Worm (Caenorhabditis elegans) whole organism, young adult: Measurements from ENCODE around the gene sds-22.
A peak's percentile ranks its signal among the peaks of the same experiment; 100 is the strongest.

Source experiments
- B0035.1 ChIP-seq: sonication (generic microtip); optimal IDR thresholded peaks from 2 replicates; lab custom pipeline; 2016; ENCODE audit warnings: missing genetic modification characterization, mild to moderate bottlenecking, missing compliant biosample characterization, missing genotype, missing genetic modification reagents
- B0261.1 ChIP-seq: sonication (generic microtip); optimal IDR thresholded peaks from 2 replicates; lab custom pipeline; 2016; ENCODE audit warnings: mild to moderate bottlenecking, missing genetic modification characterization, moderate library complexity, missing compliant biosample characterization
- B0336.3 ChIP-seq: fragments of 200-800 bp; sonication (Bioruptor generic); IDR thresholded peaks from 2 replicates; pipeline ENCODE4 v1.3.6; 2022; ENCODE audit warnings: missing genetic modification characterization, missing compliant biosample characterization
- F37B4.10 ChIP-seq: fragments of 200-800 bp; sonication (Bioruptor generic); IDR thresholded peaks from 2 replicates; pipeline ENCODE4 v1.3.6; 2022; ENCODE audit warnings: missing genetic modification characterization, missing compliant biosample characterization
- F57A8.1 ChIP-seq: fragments of 200-800 bp; sonication (Bioruptor generic); optimal IDR thresholded peaks from 2 replicates; lab custom pipeline; 2018; ENCODE audit warnings: mild to moderate bottlenecking, missing genetic modification characterization, moderate library complexity, missing compliant biosample characterization
- K11D2.4 ChIP-seq: fragments of 200-800 bp; sonication (Bioruptor generic); IDR thresholded peaks from 2 replicates; pipeline ENCODE4 v1.3.6; 2022; ENCODE audit warnings: missing genetic modification reagents, missing genetic modification characterization, missing compliant biosample characterization
- Y79H2A.3 ChIP-seq: fragments of 200-800 bp; sonication (Bioruptor generic); conservative IDR thresholded peaks from 2 replicates; pipeline ENCODE4 v1.3.6; 2022; ENCODE audit warnings: missing genetic modification reagents, missing genetic modification characterization, missing compliant biosample characterization
- Y95B8A.8 ChIP-seq: fragments of 200-800 bp; sonication (Bioruptor generic); IDR thresholded peaks from 2 replicates; pipeline ENCODE4 v1.3.6; 2022; ENCODE audit warnings: missing genetic modification reagents, missing genetic modification characterization, missing compliant biosample characterization
- ZK185.1 ChIP-seq: sonication (generic microtip); optimal IDR thresholded peaks from 2 replicates; lab custom pipeline; 2016; ENCODE audit warnings: mild to moderate bottlenecking, missing genetic modification characterization, missing compliant biosample characterization; ENCODE audit not compliant: poor library complexity, severe bottlenecking
- aptf-3 ChIP-seq: fragments of 200-800 bp; sonication (Bioruptor generic); IDR thresholded peaks from 2 replicates; pipeline ENCODE4 v1.3.6; 2022; ENCODE audit warnings: missing genetic modification characterization, missing compliant biosample characterization
- atf-7 ChIP-seq: sonication (generic microtip); optimal IDR thresholded peaks from 2 replicates; lab custom pipeline; 2017; ENCODE audit warnings: mild to moderate bottlenecking, missing genetic modification characterization, missing compliant biosample characterization
- athp-1 ChIP-seq: sonication (generic microtip); optimal IDR thresholded peaks from 2 replicates; lab custom pipeline; 2017; ENCODE audit warnings: mild to moderate bottlenecking, missing genetic modification characterization, missing compliant biosample characterization
- attf-6 ChIP-seq: fragments of 200-800 bp; sonication (Bioruptor generic); IDR thresholded peaks from 2 replicates; pipeline ENCODE4 v1.3.6; 2022; ENCODE audit warnings: missing genetic modification reagents, missing genetic modification characterization, missing compliant biosample characterization
- ceh-79 ChIP-seq: sonication (generic microtip); optimal IDR thresholded peaks from 2 replicates; lab custom pipeline; 2017; ENCODE audit warnings: mild to moderate bottlenecking, missing genetic modification characterization, missing compliant biosample characterization
- ceh-91 ChIP-seq: fragments of 200-800 bp; sonication (Bioruptor generic); IDR thresholded peaks from 2 replicates; pipeline ENCODE4 v1.3.6; 2022; ENCODE audit warnings: missing genetic modification reagents, missing genetic modification characterization, missing compliant biosample characterization
- chd-7 ChIP-seq: sonication (generic microtip); optimal IDR thresholded peaks from 2 replicates; lab custom pipeline; 2016; ENCODE audit warnings: mild to moderate bottlenecking, missing genetic modification characterization, moderate library complexity, missing compliant biosample characterization
- die-1 ChIP-seq: sonication (generic microtip); optimal IDR thresholded peaks from 2 replicates; lab custom pipeline; 2016; ENCODE audit warnings: missing genotype, mild to moderate bottlenecking, missing genetic modification characterization, missing compliant biosample characterization
- efl-1 ChIP-seq: fragments of 150-350 bp; optimal IDR thresholded peaks from 2 replicates; lab custom pipeline; 2014; ENCODE audit warnings: missing biosample characterization, missing genetic modification reagents, missing genetic modification characterization
- ekl-4 ChIP-seq: fragments of 200-800 bp; sonication (Bioruptor generic); IDR thresholded peaks from 2 replicates; pipeline ENCODE4 v1.3.6; 2022; ENCODE audit warnings: missing genetic modification reagents, missing genetic modification characterization, missing compliant biosample characterization
- ets-4 ChIP-seq: fragments of 200-800 bp; sonication (Bioruptor generic); optimal IDR thresholded peaks from 2 replicates; lab custom pipeline; 2018; ENCODE audit warnings: mild to moderate bottlenecking, missing genetic modification characterization, missing compliant biosample characterization
- gei-17 ChIP-seq: fragments of 200-800 bp; sonication (Bioruptor generic); optimal IDR thresholded peaks from 2 replicates; lab custom pipeline; 2018; ENCODE audit warnings: mild to moderate bottlenecking, missing genetic modification characterization, missing compliant biosample characterization
- hrde-1 ChIP-seq: sonication (generic microtip); optimal IDR thresholded peaks from 2 replicates; lab custom pipeline; 2016; ENCODE audit warnings: missing genetic modification characterization, mild to moderate bottlenecking, missing compliant biosample characterization, moderate library complexity, missing genotype, missing genetic modification reagents, borderline replicate concordance
- lag-1 ChIP-seq: fragments of 200-800 bp; sonication (Bioruptor generic); IDR thresholded peaks from 2 replicates; pipeline ENCODE4 v1.3.6; 2022; ENCODE audit warnings: missing genetic modification reagents, missing genetic modification characterization, missing compliant biosample characterization
- let-607 ChIP-seq, 2 experiments: fragments of 200-800 bp in 1 of 2; sonication (Bioruptor generic) in 1 of 2; sonication (generic microtip) in 1 of 2; optimal IDR thresholded peaks; 2 replicates each; lab custom pipeline; 2016 to 2018; ENCODE audit warnings: mild to moderate bottlenecking in 2 of 2, missing compliant biosample characterization in 2 of 2, missing genetic modification characterization in 2 of 2, moderate library complexity in 2 of 2, missing genotype in 1 of 2
- lin-35 ChIP-seq, 3 experiments: fragments of 150-350 bp in 2 of 3; sonication (generic microtip) in 1 of 3; optimal IDR thresholded peaks; 2 replicates each; lab custom pipeline; 2014 to 2018; ENCODE audit warnings: missing biosample characterization in 3 of 3, missing genetic modification characterization in 3 of 3, missing genetic modification reagents in 3 of 3
- lin-40 ChIP-seq: sonication (generic microtip); optimal IDR thresholded peaks from 2 replicates; lab custom pipeline; 2016; ENCODE audit warnings: missing genetic modification characterization, mild to moderate bottlenecking, missing compliant biosample characterization, missing genotype, missing genetic modification reagents
- lin-54 ChIP-seq: fragments of 200-800 bp; sonication (Bioruptor generic); optimal IDR thresholded peaks from 2 replicates; lab custom pipeline; 2018; ENCODE audit warnings: mild to moderate bottlenecking, missing genetic modification characterization, missing compliant biosample characterization
- madf-10 ChIP-seq: sonication (generic microtip); optimal IDR thresholded peaks from 2 replicates; lab custom pipeline; 2016; ENCODE audit warnings: mild to moderate bottlenecking, missing genetic modification characterization, missing compliant biosample characterization
- madf-6 ChIP-seq: fragments of 200-800 bp; sonication (Bioruptor generic); IDR thresholded peaks from 2 replicates; pipeline ENCODE4 v1.3.6; 2022; ENCODE audit warnings: missing genetic modification reagents, missing genetic modification characterization, missing compliant biosample characterization
- nfya-1 ChIP-seq: sonication (generic microtip); optimal IDR thresholded peaks from 2 replicates; lab custom pipeline; 2017; ENCODE audit warnings: antibody characterized with exemption, missing compliant biosample characterization, missing genetic modification characterization, borderline replicate concordance; ENCODE audit not compliant: insufficient read depth
- nfya-2 ChIP-seq: fragments of 200-800 bp; sonication (Bioruptor generic); IDR thresholded peaks from 2 replicates; pipeline ENCODE4 v1.3.6; 2022; ENCODE audit warnings: missing genetic modification reagents, missing genetic modification characterization, missing compliant biosample characterization
- nhr-120 ChIP-seq: fragments of 200-800 bp; sonication (Bioruptor generic); IDR thresholded peaks from 2 replicates; pipeline ENCODE4 v1.3.6; 2022; ENCODE audit warnings: missing genetic modification characterization, missing compliant biosample characterization
- nhr-80 ChIP-seq: sonication (generic microtip); optimal IDR thresholded peaks from 2 replicates; lab custom pipeline; 2016; ENCODE audit warnings: missing genetic modification characterization, missing compliant biosample characterization
- pha-4 ChIP-seq: fragments of 150-350 bp; sonication (generic microtip); optimal IDR thresholded peaks from 2 replicates; lab custom pipeline; 2014; ENCODE audit warnings: missing biosample characterization, missing genetic modification reagents, missing genetic modification characterization
- rcor-1 ChIP-seq: fragments of 200-800 bp; sonication (Bioruptor generic); IDR thresholded peaks from 2 replicates; pipeline ENCODE4 v1.3.6; 2022; ENCODE audit warnings: missing genetic modification reagents, missing genetic modification characterization, missing compliant biosample characterization
- rpc-1 ChIP-seq, 2 experiments: fragments of 150-350 bp in 1 of 2; sonication (generic microtip) in 1 of 2; optimal IDR thresholded peaks; 2 replicates each; lab custom pipeline; 2014 to 2018; ENCODE audit warnings: missing biosample characterization in 1 of 2, missing genetic modification characterization in 1 of 2, missing genetic modification reagents in 1 of 2, missing genotype in 1 of 2
- snpc-1.3 ChIP-seq: sonication (generic microtip); optimal IDR thresholded peaks from 2 replicates; lab custom pipeline; 2017; ENCODE audit warnings: missing genetic modification characterization, mild to moderate bottlenecking, missing compliant biosample characterization, antibody characterized with exemption, moderate library complexity, missing genotype, missing genetic modification reagents; ENCODE audit not compliant: insufficient read depth
- snpc-3.4 ChIP-seq: sonication (generic microtip); optimal IDR thresholded peaks from 2 replicates; lab custom pipeline; 2017; ENCODE audit warnings: missing genetic modification characterization, mild to moderate bottlenecking, missing compliant biosample characterization, antibody characterized with exemption, moderate library complexity, missing genotype, missing genetic modification reagents
- sptf-2 ChIP-seq: fragments of 200-800 bp; sonication (Bioruptor generic); optimal IDR thresholded peaks from 2 replicates; lab custom pipeline; 2018; ENCODE audit warnings: mild to moderate bottlenecking, missing genetic modification characterization, missing compliant biosample characterization
- tbp1 ChIP-seq: fragments of 200-800 bp; sonication (Bioruptor generic); optimal IDR thresholded peaks from 2 replicates; lab custom pipeline; 2018; ENCODE audit warnings: mild to moderate bottlenecking, missing genetic modification characterization, missing compliant biosample characterization
- tbx-9 ChIP-seq: sonication (generic microtip); optimal IDR thresholded peaks from 2 replicates; lab custom pipeline; 2016; ENCODE audit warnings: borderline replicate concordance, missing genetic modification characterization, inconsistent platforms, missing compliant biosample characterization
- zim-3 ChIP-seq: sonication (generic microtip); optimal IDR thresholded peaks from 2 replicates; lab custom pipeline; 2017; ENCODE audit warnings: mild to moderate bottlenecking, missing genetic modification characterization, moderate library complexity, missing compliant biosample characterization
- ztf-26 ChIP-seq: sonication (generic microtip); optimal IDR thresholded peaks from 2 replicates; lab custom pipeline; 2017; ENCODE audit warnings: missing genetic modification characterization, missing compliant biosample characterization
- ztf-28 ChIP-seq: fragments of 200-800 bp; sonication (Bioruptor generic); IDR thresholded peaks from 2 replicates; pipeline ENCODE4 v1.3.6; 2022; ENCODE audit warnings: missing genetic modification reagents, missing genetic modification characterization, missing compliant biosample characterization
- ztf-3 ChIP-seq: fragments of 200-800 bp; sonication (Bioruptor generic); optimal IDR thresholded peaks from 2 replicates; lab custom pipeline; 2018; ENCODE audit warnings: mild to moderate bottlenecking, missing genetic modification characterization, missing compliant biosample characterization
- ztf-6 ChIP-seq: fragments of 200-800 bp; sonication (Bioruptor generic); IDR thresholded peaks from 2 replicates; pipeline ENCODE4 v1.3.6; 2022; ENCODE audit warnings: missing genetic modification reagents, missing genetic modification characterization, missing compliant biosample characterization

sds-22 gene

ce11 chrII:7864892-7865291 lies 6.7 kb downstream of the sds-22 start:
- TF ChIP-seq B0035.1 (tag; lab: Kevin White, UChicago) (no peak), efl-1 (GFP tag; lab: Kevin White, UChicago) (no peak), madf-6 (GFP tag; lab: Robert Waterston, UW) (no peak), nfya-1 (tag; lab: Kevin White, UChicago) (no peak), nfya-2 (GFP tag; lab: Robert Waterston, UW) (no peak), snpc-1.3 (tag; lab: Kevin White, UChicago) (no peak), rpc-1 (optimal IDR thresholded peaks at IDR 0.05; lab: Kevin White, UChicago) (no peak), rpc-1 (tag; optimal IDR thresholded peaks at IDR 0.05; lab: Kevin White, UChicago) (no peak), tbp1 (GFP tag; lab: Kevin White, UChicago) (no peak), zim-3 (tag; lab: Kevin White, UChicago) (no peak), atf-7 (tag; lab: Kevin White, UChicago) (no peak), B0336.3 (GFP tag; lab: Robert Waterston, UW) (no peak)

- no peak for TF ChIP-seq ets-4
- no peak for TF ChIP-seq tbx-9 (tag; lab: Kevin White, UChicago)
- no peak for TF ChIP-seq ztf-26
- TF ChIP-seq die-1: no peak
- TF ChIP-seq atf-7 (tag; lab: Kevin White, UChicago): no peak
- TF ChIP-seq rcor-1 (GFP tag; lab: Robert Waterston, UW): no peak
- no peak for TF ChIP-seq ztf-3 (GFP tag; lab: Kevin White, UChicago)
- peak; percentile 1 for TF ChIP-seq lin-54 (GFP tag; lab: Kevin White, UChicago)
- TF ChIP-seq hrde-1: peak; percentile 81
- TF ChIP-seq tbp1 (GFP tag; lab: Kevin White, UChicago): peak; percentile 21
- no peak for TF ChIP-seq Y79H2A.3 (GFP tag; lab: Robert Waterston, UW)
- no peak for TF ChIP-seq chd-7 (tag; lab: Kevin White, UChicago)
- TF ChIP-seq K11D2.4 (GFP tag; lab: Robert Waterston, UW): no peak
- TF ChIP-seq Y95B8A.8: 0 out of 2 replicates have a peak, but pooled peaks have one; percentile 65
- 0 out of 2 replicates have a peak, but pooled peaks have one; percentile 19 for TF ChIP-seq ztf-28 (GFP tag; lab: Robert Waterston, UW)
- TF ChIP-seq gei-17: no peak
- TF ChIP-seq ceh-91: no peak
- no peak for TF ChIP-seq F37B4.10
- TF ChIP-seq lin-40 (tag; lab: Kevin White, UChicago): no peak
- TF ChIP-seq athp-1: no peak
- peak; percentile 24 for TF ChIP-seq snpc-1.3 (tag; lab: Kevin White, UChicago)
- no peak for TF ChIP-seq attf-6 (GFP tag; lab: Robert Waterston, UW)
- no peak for TF ChIP-seq B0261.1
- TF ChIP-seq efl-1 (GFP tag; lab: Kevin White, UChicago): no peak
- no peak for TF ChIP-seq aptf-3 (GFP tag; lab: Robert Waterston, UW)
- no peak for TF ChIP-seq ztf-6 (GFP tag; lab: Robert Waterston, UW)
- TF ChIP-seq sptf-2 (GFP tag; lab: Kevin White, UChicago): no peak
- no peak for TF ChIP-seq madf-10
- peak in 1 of 3 experiments; percentile 4 for TF ChIP-seq lin-35 (GFP tag; optimal IDR thresholded peaks at IDR 0.05; lab: Kevin White, UChicago)
- TF ChIP-seq ZK185.1 (tag; lab: Kevin White, UChicago): no peak
- TF ChIP-seq snpc-3.4: peak; percentile 72
- TF ChIP-seq pha-4 (tag; lab: Kevin White, UChicago): no peak
- TF ChIP-seq ceh-79 (tag; lab: Kevin White, UChicago): no peak
- no peak for TF ChIP-seq lag-1 (GFP tag; lab: Robert Waterston, UW)
- TF ChIP-seq F57A8.1 (GFP tag; lab: Kevin White, UChicago): no peak
- TF ChIP-seq let-607 (tag; optimal IDR thresholded peaks at IDR 0.05; lab: Kevin White, UChicago): no peak
- no peak for TF ChIP-seq nhr-80 (tag; lab: Kevin White, UChicago)
- peak; percentile 15; the same call in 1 of the 2 replicates for TF ChIP-seq ekl-4 (GFP tag; lab: Robert Waterston, UW)
- no peak for TF ChIP-seq nhr-120 (GFP tag; lab: Robert Waterston, UW)
These were observed 7.9 kb downstream of the sds-22 start for ce11 chrII:7866081-7866480.
